Worm (Caenorhabditis elegans): ENCODE results near the gene plx-1.

ce11 chrIV:1015430-1015829 is 56.1 kb downstream of the plx-1 start:
- TF ChIP-seq nhr-12 (tag; optimal IDR thresholded peaks at IDR 0.05) (no peak), ceh-43 (GFP tag; optimal IDR thresholded peaks at IDR 0.05) (no peak), ztf-11 (tag; optimal IDR thresholded peaks at IDR 0.05) (no peak), nhr-28 (tag; optimal IDR thresholded peaks at IDR 0.05) (no peak), unc-62 (GFP tag; optimal IDR thresholded peaks at IDR 0.05) (no peak)

Measured in whole organism, mixed stage, embryonic.